Fruit fly (Drosophila melanogaster): ENCODE measurements around the gene CG31300.

The CG31300 gene

dm6 chr3R:25265589-25266201, 17.7 kb upstream of the CG31300 start, which contains the start of the genes GlnRS and RIOK2 (continued):
- TF ChIP-seq Dip3 (GFP tag; optimal IDR thresholded peaks at IDR 0.05) (no peak), B-H1 (GFP tag; IDR thresholded peaks at IDR 0.05) (no peak), CG15011 (GFP tag; optimal IDR thresholded peaks at IDR 0.05) (no peak), CG8944 (GFP tag; optimal IDR thresholded peaks at IDR 0.05) (no peak), Opbp (GFP tag; IDR thresholded peaks at IDR 0.05; ENCODE audit: partially characterized antibody) (peak; percentile 97), inv (GFP tag; IDR thresholded peaks at IDR 0.05; ENCODE audit: partially characterized antibody) (peak; percentile 94), CG10147 (GFP tag; optimal IDR thresholded peaks at IDR 0.05) (no peak), CG17612 (GFP tag; IDR thresholded peaks at IDR 0.05) (no peak), Mes4 (GFP tag; optimal IDR thresholded peaks at IDR 0.05) (no peak), CG33213 (GFP tag; optimal IDR thresholded peaks at IDR 0.05) (peak; percentile 54), al (GFP tag; IDR thresholded peaks at IDR 0.05) (no peak), CG8765 (GFP tag; IDR thresholded peaks at IDR 0.05) (no peak), CG7357 (GFP tag; IDR thresholded peaks at IDR 0.05) (peak; percentile 99), mld (GFP tag; IDR thresholded peaks at IDR 0.05; ENCODE audit: partially characterized antibody) (peak; percentile 91), klu (GFP tag; IDR thresholded peaks at IDR 0.05) (no peak), Bdp1 (GFP tag; optimal IDR thresholded peaks at IDR 0.05) (no peak), ac (GFP tag; optimal IDR thresholded peaks at IDR 0.05) (no peak), Sry-δ (GFP tag; optimal IDR thresholded peaks at IDR 0.05) (peak; percentile 84), tgo (GFP tag; IDR thresholded peaks at IDR 0.05) (no peak), CG11085 (GFP tag; IDR thresholded peaks at IDR 0.05) (no peak), CG3065 (GFP tag; optimal IDR thresholded peaks at IDR 0.05) (no peak), Optix (GFP tag; IDR thresholded peaks at IDR 0.05) (no peak), Mad (GFP tag; optimal IDR thresholded peaks at IDR 0.05) (no peak), CG14050 (GFP tag; IDR thresholded peaks at IDR 0.05) (no peak), yki (optimal IDR thresholded peaks at IDR 0.05) (no peak), lilli (GFP tag; optimal IDR thresholded peaks at IDR 0.05) (peak; percentile 37), CG1832 (GFP tag; optimal IDR thresholded peaks at IDR 0.05) (no peak), pan (optimal IDR thresholded peaks at IDR 0.05) (no peak), pan (GFP tag; optimal IDR thresholded peaks at IDR 0.05 in 1 of 2, IDR thresholded peaks at IDR 0.05 in 1 of 2) (no peak), crc (GFP tag; optimal IDR thresholded peaks at IDR 0.05) (no peak), bigmax (GFP tag; optimal IDR thresholded peaks at IDR 0.05) (peak; percentile 55), CG4707 (GFP tag; optimal IDR thresholded peaks at IDR 0.05) (no peak), oc (tag; optimal IDR thresholded peaks at IDR 0.05) (no peak), Mrtf (GFP tag; IDR thresholded peaks at IDR 0.05) (no peak), CG15601 (tag; optimal IDR thresholded peaks at IDR 0.05) (no peak), PHDP (tag; optimal IDR thresholded peaks at IDR 0.05) (no peak), cato (GFP tag; optimal IDR thresholded peaks at IDR 0.05; ENCODE audit: borderline replicate concordance) (no peak), CG32772 (GFP tag; IDR thresholded peaks at IDR 0.05) (no peak), slp2 (GFP tag; optimal IDR thresholded peaks at IDR 0.05) (no peak), rib (GFP tag; IDR thresholded peaks at IDR 0.05) (no peak), CG15696 (tag; optimal IDR thresholded peaks at IDR 0.05) (no peak), vvl (GFP tag; IDR thresholded peaks at IDR 0.05) (peak; percentile 8; the same call in 1 of the 2 replicates), gcm (GFP tag; optimal IDR thresholded peaks at IDR 0.05) (no peak), HLHmδ (GFP tag; optimal IDR thresholded peaks at IDR 0.05) (no peak), CG32532 (GFP tag; IDR thresholded peaks at IDR 0.05) (no peak), ssp (GFP tag; IDR thresholded peaks at IDR 0.05) (peak; percentile 100), CG5180 (GFP tag; optimal IDR thresholded peaks at IDR 0.05) (no peak), cas (GFP tag; IDR thresholded peaks at IDR 0.05) (0 out of 2 replicates have a peak, but pooled peaks have one; percentile 13), Scr (GFP tag; IDR thresholded peaks at IDR 0.05; ENCODE audit: partially characterized antibody) (peak; percentile 94), CG6683 (GFP tag; optimal IDR thresholded peaks at IDR 0.05) (no peak), CG2129 (GFP tag; IDR thresholded peaks at IDR 0.05; ENCODE audit: partially characterized antibody) (peak; percentile 87), CG31388 (GFP tag; optimal IDR thresholded peaks at IDR 0.05) (no peak)
